Worm (Caenorhabditis elegans): Measurements from ENCODE around the gene fbxb-45.
"Not testable (repeated sequence)": the region's sequence is repeated elsewhere in the genome, so short reads cannot be mapped to it uniquely, and the experiment has no call there.

The fbxb-45 gene

ce11 chrII:1001351-1001750 lies 42.5 kb downstream of the fbxb-45 start, which contains the start of the genes fbxb-30 and F45D11.5:
Gene fbxb-30 (minus strand): TSS chrII:1001451.
Gene F45D11.5 (plus strand): TSS chrII:1001702.
- no peak for TF ChIP-seq tlp-1 (tag; optimal IDR thresholded peaks at IDR 0.05)
- no peak for TF ChIP-seq C34B4.2 (tag; optimal IDR thresholded peaks at IDR 0.05)
- no peak for TF ChIP-seq hpl-2 (GFP tag; optimal IDR thresholded peaks at IDR 0.05)
- no peak for TF ChIP-seq sptf-1 (tag; optimal IDR thresholded peaks at IDR 0.05)

ce11 chrII:999493-999892 lies 44.3 kb downstream of the fbxb-45 start, which contains the start of gene fbxb-29:
Gene fbxb-29 (minus strand): TSS chrII:999593.
- no peak for TF ChIP-seq ets-5 (GFP tag; IDR thresholded peaks at IDR 0.05)
- no peak for TF ChIP-seq nhr-20 (tag; optimal IDR thresholded peaks at IDR 0.05)

- TF ChIP-seq lsy-2, unc-130, tlp-1 (tag; optimal IDR thresholded peaks at IDR 0.05): not testable (repeated sequence)
Observed at ce11 chrII:996112-996511, 47.7 kb downstream of the fbxb-45 start, which contains the start of gene F45D11.11. Gene F45D11.11 (minus strand): TSS chrII:996212.

ce11 chrII:994231-994630 lies 49.6 kb downstream of the fbxb-45 start, which contains the start of gene F45D11.7:
Gene F45D11.7 (plus strand): TSS chrII:994531.
- TF ChIP-seq pax-3 (tag; optimal IDR thresholded peaks at IDR 0.05); nhr-77 (tag; optimal IDR thresholded peaks at IDR 0.05); ceh-63 (GFP tag; optimal IDR thresholded peaks at IDR 0.05): not testable (repeated sequence)

Measured in whole organism, L1 larva.